Worm (Caenorhabditis elegans) whole organism, L1 larva: ENCODE data around the gene T22F3.12.

Source experiments
- lir-3 ChIP-seq: sonication (generic microtip); optimal IDR thresholded peaks from 2 replicates; lab custom pipeline; 2016; ENCODE audit warnings: mild to moderate bottlenecking, missing genetic modification characterization, moderate library complexity, missing compliant biosample characterization; ENCODE audit not compliant: poor library complexity
- mab-9 ChIP-seq: fragments of 200-800 bp; sonication (Bioruptor generic); IDR thresholded peaks from 2 replicates; pipeline ENCODE4 v1.3.6; 2022; ENCODE audit warnings: missing genetic modification reagents, missing genetic modification characterization, missing compliant biosample characterization
- nhr-28 ChIP-seq: fragments of 150-350 bp; optimal IDR thresholded peaks from 2 replicates; lab custom pipeline; 2014; ENCODE audit warnings: missing biosample characterization, missing genetic modification characterization
- nhr-71 ChIP-seq: sonication (generic microtip); optimal IDR thresholded peaks from 2 replicates; lab custom pipeline; 2016; ENCODE audit warnings: mild to moderate bottlenecking, missing genetic modification characterization, moderate library complexity, missing compliant biosample characterization
- pqm-1 ChIP-seq: sonication (generic microtip); optimal IDR thresholded peaks from 3 replicates; lab custom pipeline; 2017; ENCODE audit warnings: missing biosample characterization, missing genetic modification characterization
- skn-1 ChIP-seq: fragments of 150-350 bp; optimal IDR thresholded peaks from 2 replicates; lab custom pipeline; 2014; ENCODE audit warnings: missing biosample characterization, missing genetic modification characterization
- tbx-2 ChIP-seq: sonication (generic microtip); optimal IDR thresholded peaks from 2 replicates; lab custom pipeline; 2016; ENCODE audit warnings: missing genetic modification characterization, missing compliant biosample characterization

DNA sequence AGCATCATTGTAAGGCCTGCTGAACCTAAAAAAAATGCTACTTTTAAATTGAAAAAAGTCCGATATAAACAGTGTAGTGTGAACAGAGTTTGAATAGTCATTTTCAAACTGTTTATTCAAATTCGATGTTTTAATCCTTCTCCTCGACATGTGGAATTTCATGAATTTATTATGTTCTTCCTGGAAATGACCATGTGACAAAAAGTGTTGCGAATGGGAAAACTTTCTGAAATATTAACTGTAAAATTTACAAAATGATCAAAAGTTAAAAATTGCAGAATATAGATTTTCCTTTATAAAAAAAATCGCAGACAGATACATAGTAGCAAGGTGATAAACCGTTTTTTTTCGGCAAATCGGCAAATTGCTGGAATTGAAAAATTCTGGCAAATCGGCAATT, 13.3 kb upstream of the T22F3.12 start, which contains the start of gene T22F3.8:
- TF ChIP-seq skn-1 (no peak), mab-9 (no peak), nhr-28 (no peak), lir-3 (tag; lab: Kevin White, UChicago) (no peak), tbx-2 (tag; lab: Kevin White, UChicago) (no peak), nhr-71 (tag; lab: Kevin White, UChicago) (no peak), pqm-1 (no peak)
